Worm (Caenorhabditis elegans) whole organism, L4/young adult: ENCODE results near the gene sdc-1.

Source experiments
- W03F9.2 ChIP-seq: fragments of 150-350 bp; optimal IDR thresholded peaks from 2 replicates; lab custom pipeline; 2014; ENCODE audit warnings: missing biosample characterization, missing genetic modification characterization
- dao-5 ChIP-seq: sonication (generic microtip); optimal IDR thresholded peaks from 2 replicates; lab custom pipeline; 2016; ENCODE audit warnings: missing genotype, missing genetic modification characterization, moderate library complexity, missing compliant biosample characterization
- him-1 ChIP-seq: sonication (generic microtip); optimal IDR thresholded peaks from 2 replicates; lab custom pipeline; 2016; ENCODE audit warnings: missing genotype, missing genetic modification reagents, missing genetic modification characterization, missing compliant biosample characterization

DNA sequence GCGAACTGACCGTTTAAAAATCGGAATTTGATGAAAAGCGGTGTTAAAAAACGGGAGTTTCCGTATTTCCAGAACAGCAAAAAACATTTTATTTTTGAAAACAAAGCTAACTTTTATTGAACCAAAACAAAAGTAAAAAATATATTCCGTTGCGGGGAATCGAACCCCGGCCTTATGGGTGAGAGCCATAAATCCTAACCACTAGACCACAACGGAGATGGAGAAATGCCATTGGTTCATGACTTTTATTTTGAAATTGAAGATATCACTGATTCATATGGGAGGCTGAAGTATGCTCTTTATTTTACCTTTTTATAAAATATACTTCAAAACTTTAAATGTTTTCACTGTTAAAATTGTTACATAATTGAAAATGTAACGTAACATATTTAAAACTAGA, 9.6 kb downstream of the sdc-1 start:
- TF ChIP-seq W03F9.2 = no peak
- TF ChIP-seq him-1 (tag; lab: Kevin White, UChicago) = no peak
- TF ChIP-seq dao-5 (tag; lab: Kevin White, UChicago) = no peak
